Worm (Caenorhabditis elegans) whole organism, early embryonic: ENCODE data around the gene soc-1.

Source experiments
- aly-1 ChIP-seq: sonication (generic microtip); optimal IDR thresholded peaks from 2 replicates; lab custom pipeline; 2016; ENCODE audit warnings: missing genetic modification characterization, missing compliant biosample characterization
- ama-1 ChIP-seq: fragments of 150-350 bp; optimal IDR thresholded peaks from 2 replicates; lab custom pipeline; 2014
- hmbx-1 ChIP-seq: sonication (generic microtip); optimal IDR thresholded peaks from 2 replicates; lab custom pipeline; 2016; ENCODE audit warnings: mild to moderate bottlenecking, missing genetic modification characterization, missing compliant biosample characterization
- scrt-1 ChIP-seq: fragments of 200-800 bp; sonication (Bioruptor generic); IDR thresholded peaks from 2 replicates; pipeline ENCODE4 v1.3.6; 2022; ENCODE audit warnings: missing genetic modification characterization, missing compliant biosample characterization
- sea-1 ChIP-seq: fragments of 200-800 bp; sonication (Bioruptor generic); conservative IDR thresholded peaks from 2 replicates; pipeline ENCODE4 v1.3.6; 2022; ENCODE audit warnings: missing genetic modification characterization, missing compliant biosample characterization

ce11 chrV:4693282-4693588 is 50.5 kb downstream of the soc-1 start:
- TF ChIP-seq aly-1 (no peak), ama-1 (no peak), scrt-1 (GFP tag; lab: Robert Waterston, UW) (no peak), hmbx-1 (tag; lab: Kevin White, UChicago) (no peak), sea-1 (no peak)
